Worm (Caenorhabditis elegans) whole organism, L2 larva: ENCODE results near the gene hic-1.
A peak's percentile ranks its signal among the peaks of the same experiment; 100 is the strongest.

Experiments
- F13H6.1 ChIP-seq: sonication (generic microtip); optimal IDR thresholded peaks from 2 replicates; lab custom pipeline; 2016; ENCODE audit warnings: missing genetic modification characterization, missing compliant biosample characterization
- R02D3.7 ChIP-seq: fragments of 150-350 bp; optimal IDR thresholded peaks from 2 replicates; lab custom pipeline; 2014; ENCODE audit warnings: missing biosample characterization, missing genetic modification characterization
- Y55F3AM.14 ChIP-seq: fragments of 200-800 bp; sonication (Bioruptor generic); optimal IDR thresholded peaks from 2 replicates; lab custom pipeline; 2018; ENCODE audit warnings: mild to moderate bottlenecking, missing genetic modification characterization, missing compliant biosample characterization
- ZK546.5 ChIP-seq: sonication (generic microtip); optimal IDR thresholded peaks from 2 replicates; lab custom pipeline; 2017; ENCODE audit warnings: missing biosample characterization, missing genetic modification characterization
- aly-2 ChIP-seq: fragments of 150-350 bp; optimal IDR thresholded peaks from 2 replicates; lab custom pipeline; 2014; ENCODE audit warnings: missing biosample characterization, missing genetic modification characterization
- ama-1 ChIP-seq: fragments of 150-350 bp; optimal IDR thresholded peaks from 2 replicates; lab custom pipeline; 2018; ENCODE audit warnings: inconsistent platforms
- blmp-1 ChIP-seq: sonication (generic microtip); optimal IDR thresholded peaks from 2 replicates; lab custom pipeline; 2017; ENCODE audit warnings: missing genetic modification characterization, mild to moderate bottlenecking, missing compliant biosample characterization, antibody characterized with exemption, moderate library complexity; ENCODE audit not compliant: insufficient read depth
- ceh-16 ChIP-seq: fragments of 150-350 bp; optimal IDR thresholded peaks from 2 replicates; lab custom pipeline; 2014; ENCODE audit warnings: missing biosample characterization, missing genetic modification characterization
- crh-2 ChIP-seq: sonication (generic microtip); optimal IDR thresholded peaks from 2 replicates; lab custom pipeline; 2017; ENCODE audit warnings: missing biosample characterization, missing genetic modification characterization
- egl-27 ChIP-seq: sonication (generic microtip); optimal IDR thresholded peaks from 3 replicates; lab custom pipeline; 2017; ENCODE audit warnings: missing biosample characterization, missing genetic modification reagents, missing genetic modification characterization
- elt-1 ChIP-seq: fragments of 150-350 bp; optimal IDR thresholded peaks from 2 replicates; lab custom pipeline; 2014; ENCODE audit warnings: missing biosample characterization, missing genetic modification characterization
- fos-1 ChIP-seq: fragments of 150-350 bp; optimal IDR thresholded peaks from 2 replicates; lab custom pipeline; 2014; ENCODE audit warnings: missing biosample characterization, missing genetic modification characterization
- gmeb-1 ChIP-seq: fragments of 150-350 bp; optimal IDR thresholded peaks from 2 replicates; lab custom pipeline; 2014; ENCODE audit warnings: missing biosample characterization, missing genetic modification characterization
- lin-13 ChIP-seq: fragments of 150-350 bp; optimal IDR thresholded peaks from 2 replicates; lab custom pipeline; 2014; ENCODE audit warnings: missing biosample characterization, missing genetic modification reagents, missing genetic modification characterization
- lin-39 ChIP-seq: fragments of 150-350 bp; optimal IDR thresholded peaks from 2 replicates; lab custom pipeline; 2014; ENCODE audit warnings: missing biosample characterization, missing genetic modification reagents, missing genetic modification characterization
- lsy-2 ChIP-seq, 2 experiments: fragments of 150-350 bp in 1 of 2; sonication (generic microtip) in 1 of 2; optimal IDR thresholded peaks; 2 replicates each; lab custom pipeline; 2014 to 2017; ENCODE audit warnings: missing biosample characterization in 2 of 2, missing genetic modification characterization in 2 of 2
- mab-5 ChIP-seq: fragments of 150-350 bp; optimal IDR thresholded peaks from 2 replicates; lab custom pipeline; 2014; ENCODE audit warnings: missing biosample characterization, missing genetic modification characterization
- mdl-1 ChIP-seq, 2 experiments: fragments of 150-350 bp in 1 of 2; sonication (generic microtip) in 1 of 2; optimal IDR thresholded peaks; 2 replicates each; lab custom pipeline; 2017; ENCODE audit warnings: missing biosample characterization in 2 of 2, missing genetic modification characterization in 2 of 2
- nhr-10 ChIP-seq: sonication (generic microtip); optimal IDR thresholded peaks from 2 replicates; lab custom pipeline; 2017; ENCODE audit warnings: missing biosample characterization, missing genetic modification characterization
- nhr-11 ChIP-seq: fragments of 150-350 bp; optimal IDR thresholded peaks from 2 replicates; lab custom pipeline; 2014; ENCODE audit warnings: missing biosample characterization, missing genetic modification characterization
- nhr-12 ChIP-seq: fragments of 150-350 bp; optimal IDR thresholded peaks from 2 replicates; lab custom pipeline; 2014; ENCODE audit warnings: missing biosample characterization, missing genetic modification characterization
- nhr-129 ChIP-seq: fragments of 150-350 bp; optimal IDR thresholded peaks from 2 replicates; lab custom pipeline; 2014; ENCODE audit warnings: missing biosample characterization, missing genetic modification characterization
- nhr-237 ChIP-seq: fragments of 150-350 bp; optimal IDR thresholded peaks from 2 replicates; lab custom pipeline; 2014; ENCODE audit warnings: missing biosample characterization, missing genetic modification characterization
- nhr-25 ChIP-seq: fragments of 150-350 bp; sonication (generic microtip); optimal IDR thresholded peaks from 3 replicates; lab custom pipeline; 2014; ENCODE audit warnings: missing biosample characterization, missing genetic modification characterization
- nhr-6 ChIP-seq: fragments of 150-350 bp; optimal IDR thresholded peaks from 2 replicates; lab custom pipeline; 2014; ENCODE audit warnings: missing biosample characterization, missing genetic modification characterization
- nhr-77 ChIP-seq: fragments of 150-350 bp; optimal IDR thresholded peaks from 2 replicates; lab custom pipeline; 2014; ENCODE audit warnings: missing biosample characterization, missing genetic modification characterization
- peb-1 ChIP-seq: fragments of 150-350 bp; optimal IDR thresholded peaks from 2 replicates; lab custom pipeline; 2014; ENCODE audit warnings: missing biosample characterization, missing genetic modification characterization
- sem-4 ChIP-seq: fragments of 150-350 bp; optimal IDR thresholded peaks from 2 replicates; lab custom pipeline; 2014; ENCODE audit warnings: missing biosample characterization, missing genetic modification reagents, missing genetic modification characterization
- skn-1 ChIP-seq: sonication (generic microtip); optimal IDR thresholded peaks from 2 replicates; lab custom pipeline; 2017; ENCODE audit warnings: missing biosample characterization, missing genetic modification characterization
- sma-3 ChIP-seq: sonication (generic microtip); optimal IDR thresholded peaks from 2 replicates; lab custom pipeline; 2016; ENCODE audit warnings: missing genetic modification reagents, missing genetic modification characterization, missing compliant biosample characterization
- sma-9 ChIP-seq, 2 experiments: fragments of 150-350 bp in 1 of 2; sonication (generic microtip) in 1 of 2; optimal IDR thresholded peaks; 2 replicates each; lab custom pipeline; 2014 to 2016; ENCODE audit warnings: missing genetic modification characterization in 2 of 2, mild to moderate bottlenecking in 1 of 2, missing biosample characterization in 1 of 2, missing compliant biosample characterization in 1 of 2, missing genetic modification reagents in 1 of 2, moderate library complexity in 1 of 2
- snpc-4 ChIP-seq: fragments of 150-350 bp; optimal IDR thresholded peaks from 2 replicates; lab custom pipeline; 2014; ENCODE audit warnings: missing biosample characterization, missing genetic modification characterization
- unc-62 ChIP-seq: fragments of 150-350 bp; optimal IDR thresholded peaks from 2 replicates; lab custom pipeline; 2014; ENCODE audit warnings: missing biosample characterization, missing genetic modification reagents, missing genetic modification characterization
- ztf-1 ChIP-seq: fragments of 200-800 bp; sonication (Bioruptor generic); conservative IDR thresholded peaks from 2 replicates; pipeline ENCODE4 v1.3.6; 2022; ENCODE audit warnings: missing genetic modification characterization, missing compliant biosample characterization
- ztf-11 ChIP-seq: sonication (generic microtip); optimal IDR thresholded peaks from 2 replicates; lab custom pipeline; 2017; ENCODE audit warnings: missing biosample characterization, missing genetic modification characterization
- ztf-4 ChIP-seq: fragments of 150-350 bp; optimal IDR thresholded peaks from 2 replicates; lab custom pipeline; 2014; ENCODE audit warnings: missing biosample characterization, missing genetic modification characterization

hic-1 gene

DNA sequence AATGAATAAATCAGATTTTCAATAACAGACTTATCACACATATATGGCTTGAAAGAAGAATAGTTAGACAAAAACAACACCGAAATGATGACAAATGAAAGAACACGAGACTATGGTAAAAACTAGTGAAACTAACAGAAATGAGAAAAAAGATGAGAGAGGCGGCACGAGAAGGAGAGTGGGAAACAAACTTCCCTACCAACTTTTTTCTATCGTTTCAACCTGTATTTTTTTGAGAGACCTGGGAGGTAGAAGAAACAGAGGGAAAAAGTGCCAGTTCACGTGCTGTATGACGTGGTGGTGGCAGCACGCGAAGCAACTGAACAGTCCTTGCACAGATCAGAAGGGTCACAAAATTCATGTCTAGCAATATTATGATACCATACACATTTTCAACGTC lies 44.2 kb upstream of the hic-1 start:
- TF ChIP-seq blmp-1 (tag; lab: Kevin White, UChicago) (peak; percentile 80), lin-13 (GFP tag; lab: Kevin White, UChicago) (peak; percentile 4), ZK546.5 (tag; lab: Kevin White, UChicago) (no peak), sma-3 (GFP tag; lab: Kevin White, UChicago) (peak; percentile 53), gmeb-1 (tag; lab: Kevin White, UChicago) (peak; percentile 40), mdl-1 (tag; optimal IDR thresholded peaks at IDR 0.05; lab: Kevin White, UChicago) (peak in 1 of 2 experiments; percentile 41), ztf-4 (tag; lab: Kevin White, UChicago) (no peak), nhr-129 (tag; lab: Kevin White, UChicago) (peak; percentile 73), nhr-25 (peak; percentile 72), fos-1 (tag; lab: Kevin White, UChicago) (peak; percentile 30), egl-27 (tag; lab: Kevin White, UChicago) (peak; percentile 57), mab-5 (tag; lab: Kevin White, UChicago) (no peak), crh-2 (tag; lab: Kevin White, UChicago) (peak; percentile 79), sma-9 (GFP tag; optimal IDR thresholded peaks at IDR 0.05; lab: Kevin White, UChicago) (peak; percentile 63), sma-9 (tag; optimal IDR thresholded peaks at IDR 0.05; lab: Kevin White, UChicago) (no peak), F13H6.1 (no peak), lin-39 (tag; lab: Kevin White, UChicago) (no peak), skn-1 (peak; percentile 93), lsy-2 (tag; optimal IDR thresholded peaks at IDR 0.05; lab: Kevin White, UChicago) (peak in 1 of 2 experiments; percentile 32), nhr-6 (tag; lab: Kevin White, UChicago) (peak; percentile 21)

DNA sequence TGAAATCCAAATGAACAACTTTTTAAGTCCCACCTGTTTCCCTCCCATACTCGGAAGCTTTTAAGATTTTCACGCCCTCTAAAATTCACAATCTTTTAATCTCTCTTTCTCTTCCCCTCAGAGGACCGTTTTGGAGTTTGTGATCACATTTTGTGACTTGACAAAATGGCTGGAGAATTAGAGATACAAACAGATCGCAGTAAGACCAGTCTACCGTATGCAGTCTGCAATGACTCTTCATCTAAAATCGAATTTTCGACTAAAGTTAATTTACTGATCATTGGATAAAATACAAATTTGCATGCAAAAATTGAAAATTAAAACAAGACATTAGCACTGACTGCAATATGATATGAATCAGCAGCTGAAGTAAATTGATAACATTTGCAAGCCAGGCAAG lies 42.9 kb upstream of the hic-1 start:
- TF ChIP-seq mab-5 (tag; lab: Kevin White, UChicago) (no peak), ZK546.5 (tag; lab: Kevin White, UChicago) (no peak), ztf-4 (tag; lab: Kevin White, UChicago) (no peak), nhr-12 (no peak), ceh-16 (tag; lab: Kevin White, UChicago) (no peak), peb-1 (tag; lab: Kevin White, UChicago) (no peak), nhr-129 (tag; lab: Kevin White, UChicago) (peak; percentile 24), lsy-2 (tag; optimal IDR thresholded peaks at IDR 0.05; lab: Kevin White, UChicago) (peak in 1 of 2 experiments; percentile 54), nhr-6 (tag; lab: Kevin White, UChicago) (no peak), ama-1 (lab: Kevin White, UChicago) (no peak), R02D3.7 (tag; lab: Kevin White, UChicago) (no peak), nhr-11 (tag; lab: Kevin White, UChicago) (no peak), nhr-237 (no peak), sem-4 (tag; lab: Kevin White, UChicago) (no peak), unc-62 (GFP tag; lab: Kevin White, UChicago) (no peak), ztf-11 (no peak), nhr-25 (peak; percentile 7), nhr-77 (tag; lab: Kevin White, UChicago) (no peak), aly-2 (tag; lab: Kevin White, UChicago) (no peak), sma-3 (GFP tag; lab: Kevin White, UChicago) (no peak), sma-9 (GFP tag; optimal IDR thresholded peaks at IDR 0.05; lab: Kevin White, UChicago) (no peak), sma-9 (tag; optimal IDR thresholded peaks at IDR 0.05; lab: Kevin White, UChicago) (no peak), crh-2 (tag; lab: Kevin White, UChicago) (peak; percentile 28), lin-13 (GFP tag; lab: Kevin White, UChicago) (peak; percentile 21), blmp-1 (tag; lab: Kevin White, UChicago) (no peak), lin-39 (tag; lab: Kevin White, UChicago) (no peak), snpc-4 (no peak), nhr-10 (no peak)

DNA sequence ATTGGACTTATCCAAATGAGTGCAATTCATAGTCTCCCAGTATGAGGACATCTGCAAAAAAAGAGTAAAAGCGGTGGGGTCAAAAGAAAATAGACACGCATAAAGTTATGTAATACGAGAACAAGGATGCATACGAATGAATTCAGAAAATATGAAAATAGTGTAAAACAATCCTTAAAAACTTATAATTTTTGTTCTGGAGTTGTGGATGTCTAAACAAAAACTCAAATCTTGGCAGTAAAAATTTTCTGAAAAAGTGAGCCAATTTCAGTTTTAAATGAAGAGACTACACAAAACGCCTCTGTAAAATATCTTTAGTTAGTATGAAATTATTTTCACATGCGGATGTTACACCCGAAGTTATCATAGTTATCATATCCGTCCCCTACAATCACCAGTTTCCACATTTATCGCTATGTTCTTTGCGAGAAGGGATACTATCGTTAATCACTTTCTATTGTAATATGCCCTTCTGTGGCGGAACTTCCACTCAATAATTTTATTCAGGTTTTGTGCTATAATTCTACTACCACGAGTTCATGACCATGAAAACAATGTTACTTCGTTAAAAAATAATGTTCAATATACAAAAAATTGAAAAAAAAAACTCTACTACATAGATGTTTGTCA lies 42.1 kb upstream of the hic-1 start, which contains the start of gene nhr-120:
TSS of gene nhr-120 (minus strand) at position 51 of the 630 bp plus-strand sequence.
- no peak for TF ChIP-seq ztf-1 (GFP tag; lab: Robert Waterston, UW)
- no peak for TF ChIP-seq ceh-16 (tag; lab: Kevin White, UChicago)
- TF ChIP-seq ztf-4 (tag; lab: Kevin White, UChicago), result no peak
- peak; percentile 48 for TF ChIP-seq sma-9 (GFP tag; optimal IDR thresholded peaks at IDR 0.05; lab: Kevin White, UChicago)
- no peak for TF ChIP-seq sma-9 (tag; optimal IDR thresholded peaks at IDR 0.05; lab: Kevin White, UChicago)
- TF ChIP-seq blmp-1 (tag; lab: Kevin White, UChicago), result peak; percentile 19
- peak; percentile 5 for TF ChIP-seq nhr-25
- TF ChIP-seq skn-1, result no peak
- no peak for TF ChIP-seq elt-1 (tag; lab: Kevin White, UChicago)
- TF ChIP-seq mab-5 (tag; lab: Kevin White, UChicago), result no peak
- TF ChIP-seq Y55F3AM.14 (GFP tag; lab: Kevin White, UChicago), result no peak
- TF ChIP-seq, all 48 proteins: peak for 3
